Fruit fly (Drosophila melanogaster): ENCODE results near the gene CG10657.

CG10657 gene

DNA sequence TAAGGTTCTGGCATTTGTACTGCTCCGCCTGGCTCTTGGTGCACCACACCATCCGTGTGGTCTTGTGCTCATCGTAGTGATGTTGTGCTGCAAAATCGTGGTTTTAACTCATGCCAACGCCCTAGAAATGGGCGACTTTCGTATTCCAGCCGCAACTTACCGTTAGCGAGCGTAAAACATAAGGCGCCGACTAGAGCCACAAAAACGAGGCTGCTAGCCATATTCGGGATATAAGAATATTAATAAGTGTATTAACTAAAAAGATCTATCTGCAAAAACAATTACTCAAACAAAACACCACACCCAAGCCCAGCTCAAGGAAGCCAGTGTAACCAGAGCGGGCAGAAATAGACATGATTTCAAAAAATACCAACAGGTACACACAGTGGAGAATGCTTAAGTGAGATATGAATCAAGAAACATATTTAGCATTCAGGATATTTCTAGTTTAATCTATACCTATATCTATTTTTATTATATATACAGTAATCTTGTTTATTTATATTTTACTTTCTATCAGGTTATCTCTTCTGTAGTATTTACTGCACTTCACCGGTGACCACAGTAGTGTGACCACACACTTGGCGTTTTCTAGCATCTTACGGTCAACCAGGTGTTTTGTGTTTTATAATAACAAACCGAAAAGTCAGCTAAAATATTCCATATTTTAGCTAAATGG is 36.5 kb upstream of the CG10657 start, which contains the start of the genes Tsf2 and CG34242 (continued):
- peak; percentile 6 for TF ChIP-seq fd3F (GFP tag; optimal IDR thresholded peaks at IDR 0.05)
- TF ChIP-seq Dek (tag; optimal IDR thresholded peaks at IDR 0.05): peak; percentile 73
- TF ChIP-seq CG11504 (tag; optimal IDR thresholded peaks at IDR 0.05): peak; percentile 91
- no peak for TF ChIP-seq az2 (GFP tag; optimal IDR thresholded peaks at IDR 0.05)
- peak; percentile 79 for TF ChIP-seq C15 (GFP tag; IDR thresholded peaks at IDR 0.05)
- TF ChIP-seq CG6683 (GFP tag; optimal IDR thresholded peaks at IDR 0.05): peak; percentile 58
- TF ChIP-seq Hr39 (optimal IDR thresholded peaks at IDR 0.05): no peak
- no peak for TF ChIP-seq BEAF-32 (GFP tag; optimal IDR thresholded peaks at IDR 0.05)
- peak; percentile 84; the same call in 2 of the 3 replicates for TF ChIP-seq CG6175 (GFP tag; IDR thresholded peaks at IDR 0.05)
- no peak for TF ChIP-seq corto (GFP tag; optimal IDR thresholded peaks at IDR 0.05)
- peak; percentile 63; the same call in 1 of the 2 replicates for TF ChIP-seq Gsc (GFP tag; IDR thresholded peaks at IDR 0.05)
- TF ChIP-seq CG17912 (GFP tag; optimal IDR thresholded peaks at IDR 0.05): no peak
- no peak for TF ChIP-seq pan (optimal IDR thresholded peaks at IDR 0.05)
- TF ChIP-seq pan (GFP tag; optimal IDR thresholded peaks at IDR 0.05 in 1 of 2, IDR thresholded peaks at IDR 0.05 in 1 of 2): peak in 1 of 2 experiments; percentile 96
- TF ChIP-seq lab (GFP tag; optimal IDR thresholded peaks at IDR 0.05): peak; percentile 86
- TF ChIP-seq Atf6 (GFP tag; IDR thresholded peaks at IDR 0.05): peak; percentile 92
- TF ChIP-seq lola (GFP tag; optimal IDR thresholded peaks at IDR 0.05): no peak
- peak; percentile 11 for TF ChIP-seq HmgZ (tag; optimal IDR thresholded peaks at IDR 0.05)
- no peak for TF ChIP-seq bigmax (GFP tag; optimal IDR thresholded peaks at IDR 0.05)
- no peak for TF ChIP-seq Sox102F (GFP tag; optimal IDR thresholded peaks at IDR 0.05)
- TF ChIP-seq CG6689 (GFP tag; IDR thresholded peaks at IDR 0.05): peak; percentile 97
- TF ChIP-seq CG9215 (GFP tag; IDR thresholded peaks at IDR 0.05): peak; percentile 86
- no peak for TF ChIP-seq CG13287 (GFP tag; IDR thresholded peaks at IDR 0.05; ENCODE audit: partially characterized antibody)
- no peak for TF ChIP-seq CG12769 (tag; optimal IDR thresholded peaks at IDR 0.05)
- TF ChIP-seq CG12236 (GFP tag; optimal IDR thresholded peaks at IDR 0.05): no peak
- TF ChIP-seq CG13894 (tag; optimal IDR thresholded peaks at IDR 0.05): no peak
- peak in 1 of 2 experiments; percentile 14 for TF ChIP-seq bsh (GFP tag; optimal IDR thresholded peaks at IDR 0.05)
- no peak for TF ChIP-seq CG12071 (GFP tag; optimal IDR thresholded peaks at IDR 0.05)
- peak; percentile 96 for TF ChIP-seq vvl (GFP tag; IDR thresholded peaks at IDR 0.05)
- no peak for TF ChIP-seq seq (GFP tag; IDR thresholded peaks at IDR 0.05)
- TF ChIP-seq org-1 (GFP tag; optimal IDR thresholded peaks at IDR 0.05): peak; percentile 2
- TF ChIP-seq CG17328 (GFP tag; IDR thresholded peaks at IDR 0.05): no peak
- no peak for TF ChIP-seq CG7963 (GFP tag; IDR thresholded peaks at IDR 0.05; ENCODE audit: partially characterized antibody)
- no peak for TF ChIP-seq zf30C (GFP tag; optimal IDR thresholded peaks at IDR 0.05)
- peak; percentile 97 for TF ChIP-seq Xrp1 (GFP tag; IDR thresholded peaks at IDR 0.05)
- TF ChIP-seq CG17802 (tag; optimal IDR thresholded peaks at IDR 0.05): peak; percentile 42
- peak; percentile 45 for TF ChIP-seq CG8359 (GFP tag; optimal IDR thresholded peaks at IDR 0.05; ENCODE audit: borderline replicate concordance)
- TF ChIP-seq CG9932 (GFP tag; IDR thresholded peaks at IDR 0.05): peak; percentile 96
- TF ChIP-seq vfl (GFP tag; optimal IDR thresholded peaks at IDR 0.05): no peak
- TF ChIP-seq CG3065 (GFP tag; optimal IDR thresholded peaks at IDR 0.05): no peak
- TF ChIP-seq abd-A (tag; optimal IDR thresholded peaks at IDR 0.05): no peak
- TF ChIP-seq rib (GFP tag; IDR thresholded peaks at IDR 0.05): peak; percentile 72
- TF ChIP-seq Spps (tag; optimal IDR thresholded peaks at IDR 0.05): peak; percentile 29
- peak; percentile 25 for TF ChIP-seq twi (tag; optimal IDR thresholded peaks at IDR 0.05)
- peak; percentile 88 for TF ChIP-seq Meics (GFP tag; optimal IDR thresholded peaks at IDR 0.05)
- TF ChIP-seq Max (GFP tag; optimal IDR thresholded peaks at IDR 0.05): peak; percentile 70
- TF ChIP-seq cas (GFP tag; IDR thresholded peaks at IDR 0.05): peak; percentile 84
- no peak for TF ChIP-seq CG4328 (GFP tag; optimal IDR thresholded peaks at IDR 0.05)
- no peak for TF ChIP-seq NK7.1 (GFP tag; optimal IDR thresholded peaks at IDR 0.05)

Data from whole organism, embryonic.